Worm (Caenorhabditis elegans): ENCODE results near the gene puf-11.

- no peak for TF ChIP-seq ets-7 (tag; optimal IDR thresholded peaks at IDR 0.05)
- no peak for TF ChIP-seq F13C5.2 (tag; optimal IDR thresholded peaks at IDR 0.05)
- TF ChIP-seq hmg-4 (GFP tag; optimal IDR thresholded peaks at IDR 0.05) = no peak
- TF ChIP-seq sea-1 (GFP tag; conservative IDR thresholded peaks at IDR 0.05) = no peak
- no peak for TF ChIP-seq scrt-1 (GFP tag; IDR thresholded peaks at IDR 0.05)
- no peak for TF ChIP-seq B0310.2 (tag; optimal IDR thresholded peaks at IDR 0.05)
- no peak for TF ChIP-seq pes-1 (GFP tag; IDR thresholded peaks at IDR 0.05)
Measured at ce11 chrIV:6432375-6432774, 11.0 kb downstream of the puf-11 start.
